Worm (Caenorhabditis elegans): ENCODE measurements around the gene R148.3.

DNA sequence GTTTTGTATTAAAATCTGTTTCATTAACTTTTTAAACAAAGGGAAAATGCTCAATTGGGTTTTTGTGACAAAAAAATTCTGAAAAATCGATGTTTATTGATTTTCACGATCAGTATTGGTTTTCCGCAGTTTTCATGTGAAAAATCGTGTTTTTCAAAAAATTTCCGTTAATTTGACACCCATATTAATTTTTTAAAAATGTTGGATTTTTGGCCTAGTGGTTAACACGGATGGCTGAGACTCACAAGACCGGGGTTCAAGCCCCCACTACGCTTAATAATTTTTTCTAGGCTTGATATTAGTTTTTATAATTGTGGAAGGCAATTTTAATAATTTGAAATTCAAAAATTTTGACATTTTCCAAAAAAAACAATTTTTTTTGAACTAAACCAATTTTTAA, 15.5 kb downstream of the R148.3 start:
- TF ChIP-seq flt-1 (GFP tag; IDR thresholded peaks at IDR 0.05) (no peak), tab-1 (GFP tag; IDR thresholded peaks at IDR 0.05) (no peak), ztf-29 (GFP tag; IDR thresholded peaks at IDR 0.05) (no peak), cog-1 (tag; optimal IDR thresholded peaks at IDR 0.05) (no peak), ref-1 (GFP tag; conservative IDR thresholded peaks at IDR 0.05) (no peak)
